Fruit fly (Drosophila melanogaster) whole organism, prepupa: ENCODE results near the gene Prps.
A peak's percentile ranks its signal among the peaks of the same experiment; 100 is the strongest.

Experiments
- CG10631 ChIP-seq: fragments of 200-800 bp; sonication (Bioruptor generic); optimal IDR thresholded peaks from 2 replicates; lab custom pipeline; 2016; ENCODE audit warnings: missing biosample characterization, missing genetic modification characterization
- CG10669 ChIP-seq: fragments of 200-800 bp; sonication (Bioruptor generic); optimal IDR thresholded peaks from 3 replicates; lab custom pipeline; 2018; ENCODE audit warnings: missing biosample characterization, mild to moderate bottlenecking, missing genetic modification characterization, moderate library complexity
- CG11294 ChIP-seq: fragments of 200-800 bp; sonication (Bioruptor generic); IDR thresholded peaks from 2 replicates; pipeline ENCODE4 v1.3.6; 2022; ENCODE audit warnings: missing biosample characterization, missing genetic modification characterization
- CG11762 ChIP-seq: fragments of 200-800 bp; sonication (Bioruptor generic); optimal IDR thresholded peaks from 3 replicates; lab custom pipeline; 2016; ENCODE audit warnings: missing biosample characterization, missing genetic modification characterization; ENCODE audit not compliant: insufficient read depth
- CG11902 ChIP-seq: fragments of 200-800 bp; sonication (Bioruptor generic); optimal IDR thresholded peaks from 3 replicates; lab custom pipeline; 2016; ENCODE audit warnings: missing biosample characterization, missing genetic modification characterization
- CG15336 ChIP-seq: fragments of 200-800 bp; sonication (Bioruptor generic); IDR thresholded peaks from 2 replicates; pipeline ENCODE4 v1.3.6; 2022; ENCODE audit warnings: missing biosample characterization, missing genetic modification characterization
- CG1621 ChIP-seq: fragments of 200-800 bp; sonication (Bioruptor generic); optimal IDR thresholded peaks from 3 replicates; lab custom pipeline; 2018; ENCODE audit warnings: missing biosample characterization, mild to moderate bottlenecking, missing genetic modification characterization
- CG16779 ChIP-seq: fragments of 200-800 bp; sonication (Bioruptor generic); optimal IDR thresholded peaks from 3 replicates; lab custom pipeline; 2017; ENCODE audit warnings: missing biosample characterization, mild to moderate bottlenecking, missing genetic modification characterization
- CG32006 ChIP-seq: fragments of 200-800 bp; sonication (Bioruptor generic); optimal IDR thresholded peaks from 3 replicates; lab custom pipeline; 2017; ENCODE audit warnings: missing biosample characterization, mild to moderate bottlenecking, missing genetic modification characterization
- CG3919 ChIP-seq: fragments of 200-800 bp; sonication (Bioruptor generic); optimal IDR thresholded peaks from 3 replicates; lab custom pipeline; 2016; ENCODE audit warnings: missing biosample characterization, missing genetic modification characterization
- CG4318 ChIP-seq: fragments of 200-800 bp; sonication (Bioruptor generic); optimal IDR thresholded peaks from 3 replicates; lab custom pipeline; 2017; ENCODE audit warnings: missing biosample characterization, mild to moderate bottlenecking, missing genetic modification characterization
- CG6276 ChIP-seq: fragments of 200-800 bp; sonication (Bioruptor generic); optimal IDR thresholded peaks from 2 replicates; lab custom pipeline; 2017; ENCODE audit warnings: missing biosample characterization, mild to moderate bottlenecking, missing genetic modification characterization
- CG6792 ChIP-seq: fragments of 200-800 bp; sonication (Bioruptor generic); optimal IDR thresholded peaks from 3 replicates; lab custom pipeline; 2016; ENCODE audit warnings: missing biosample characterization, missing genetic modification characterization
- CG6808 ChIP-seq: fragments of 200-800 bp; sonication (Bioruptor generic); optimal IDR thresholded peaks from 3 replicates; lab custom pipeline; 2017; ENCODE audit warnings: missing biosample characterization, missing genetic modification characterization, mild to moderate bottlenecking, moderate library complexity, missing genetic modification reagents
- CG6854 ChIP-seq: fragments of 200-800 bp; sonication (Bioruptor generic); optimal IDR thresholded peaks from 2 replicates; lab custom pipeline; 2017; ENCODE audit warnings: missing biosample characterization, mild to moderate bottlenecking, missing genetic modification characterization
- CG7368 ChIP-seq: fragments of 200-800 bp; sonication (Bioruptor generic); optimal IDR thresholded peaks from 3 replicates; lab custom pipeline; 2016; ENCODE audit warnings: missing biosample characterization, missing genetic modification characterization
- CG8119 ChIP-seq: fragments of 200-800 bp; sonication (Bioruptor generic); IDR thresholded peaks from 3 replicates; pipeline ENCODE4 v1.3.6; 2022; ENCODE audit warnings: missing biosample characterization, missing genetic modification characterization
- CG8632 ChIP-seq: fragments of 200-800 bp; sonication (Bioruptor generic); optimal IDR thresholded peaks from 3 replicates; lab custom pipeline; 2016; ENCODE audit warnings: missing biosample characterization, missing genetic modification characterization
- CG9139 ChIP-seq: fragments of 200-800 bp; sonication (Bioruptor generic); optimal IDR thresholded peaks from 3 replicates; lab custom pipeline; 2017; ENCODE audit warnings: missing biosample characterization, mild to moderate bottlenecking, missing genetic modification characterization
- Eip75B ChIP-seq: fragments of 200-800 bp; sonication (Bioruptor generic); optimal IDR thresholded peaks from 3 replicates; lab custom pipeline; 2016; ENCODE audit warnings: missing biosample characterization, missing genetic modification characterization
- Eip78C ChIP-seq: fragments of 200-800 bp; sonication (Bioruptor generic); peaks from one replicate; lab custom pipeline; 2016; ENCODE audit warnings: missing biosample characterization, missing genetic modification characterization
- Eip93F ChIP-seq: fragments of 200-800 bp; sonication (Bioruptor generic); optimal IDR thresholded peaks from 2 replicates; lab custom pipeline; 2016; ENCODE audit warnings: missing biosample characterization, mild to moderate bottlenecking, missing genetic modification characterization
- Ets21C ChIP-seq: fragments of 200-800 bp; sonication (Bioruptor generic); optimal IDR thresholded peaks from 3 replicates; lab custom pipeline; 2016; ENCODE audit warnings: missing biosample characterization, missing genetic modification characterization
- Ets96B ChIP-seq: fragments of 200-800 bp; optimal IDR thresholded peaks from 2 replicates; lab custom pipeline; 2019; ENCODE audit warnings: missing biosample characterization, mild to moderate bottlenecking, missing genetic modification characterization, moderate library complexity
- Gug ChIP-seq: fragments of 200-800 bp; sonication (Bioruptor generic); IDR thresholded peaks from 2 replicates; pipeline ENCODE4 v1.3.6; 2022; ENCODE audit warnings: missing biosample characterization, missing genetic modification characterization
- Hr4 ChIP-seq: fragments of 200-800 bp; sonication (Bioruptor generic); optimal IDR thresholded peaks from 3 replicates; lab custom pipeline; 2016; ENCODE audit warnings: missing biosample characterization, missing genetic modification characterization
- OdsH ChIP-seq: fragments of 200-800 bp; sonication (Bioruptor generic); optimal IDR thresholded peaks from 3 replicates; lab custom pipeline; 2016; ENCODE audit warnings: missing biosample characterization, missing genetic modification characterization
- Smox ChIP-seq: fragments of 200-800 bp; sonication (Bioruptor generic); optimal IDR thresholded peaks from 3 replicates; lab custom pipeline; 2016; ENCODE audit warnings: missing biosample characterization, missing genetic modification characterization
- Sox102F ChIP-seq: fragments of 200-800 bp; sonication (Bioruptor generic); optimal IDR thresholded peaks from 2 replicates; lab custom pipeline; 2016; ENCODE audit warnings: missing biosample characterization, mild to moderate bottlenecking, missing genetic modification characterization
- Sox14 ChIP-seq: fragments of 200-800 bp; sonication (Bioruptor generic); optimal IDR thresholded peaks from 3 replicates; lab custom pipeline; 2016; ENCODE audit warnings: missing biosample characterization, missing genetic modification characterization
- Sox15 ChIP-seq: fragments of 200-800 bp; sonication (Bioruptor generic); optimal IDR thresholded peaks from 3 replicates; lab custom pipeline; 2016; ENCODE audit warnings: missing biosample characterization, missing genetic modification characterization
- acj6 ChIP-seq: fragments of 200-800 bp; sonication (Bioruptor generic); optimal IDR thresholded peaks from 3 replicates; lab custom pipeline; 2016; ENCODE audit warnings: missing biosample characterization, missing genetic modification characterization
- cyc ChIP-seq: fragments of 200-800 bp; sonication (Bioruptor generic); optimal IDR thresholded peaks from 3 replicates; lab custom pipeline; 2016; ENCODE audit warnings: missing biosample characterization, missing genetic modification characterization
- dac ChIP-seq: fragments of 200-800 bp; sonication (Bioruptor generic); optimal IDR thresholded peaks from 2 replicates; lab custom pipeline; 2017; ENCODE audit warnings: missing biosample characterization, mild to moderate bottlenecking, missing genetic modification characterization
- esn ChIP-seq: fragments of 200-800 bp; sonication (Bioruptor generic); optimal IDR thresholded peaks from 2 replicates; lab custom pipeline; 2016; ENCODE audit warnings: missing biosample characterization, mild to moderate bottlenecking, missing genetic modification characterization, moderate library complexity
- fd59A ChIP-seq: fragments of 200-800 bp; sonication (Bioruptor generic); optimal IDR thresholded peaks from 2 replicates; lab custom pipeline; 2017; ENCODE audit warnings: missing biosample characterization, mild to moderate bottlenecking, missing genetic modification characterization, missing genetic modification reagents
- fd85E ChIP-seq: fragments of 200-800 bp; sonication (Bioruptor generic); optimal IDR thresholded peaks from 3 replicates; lab custom pipeline; 2016; ENCODE audit warnings: missing biosample characterization, missing genetic modification characterization
- fkh ChIP-seq: fragments of 200-800 bp; sonication (Bioruptor generic); optimal IDR thresholded peaks from 3 replicates; lab custom pipeline; 2017; ENCODE audit warnings: missing biosample characterization, mild to moderate bottlenecking, missing genetic modification characterization, moderate library complexity
- lz ChIP-seq: fragments of 200-800 bp; sonication (Bioruptor generic); optimal IDR thresholded peaks from 3 replicates; lab custom pipeline; 2016; ENCODE audit warnings: missing biosample characterization, missing genetic modification characterization
- net ChIP-seq: fragments of 200-800 bp; sonication (Bioruptor generic); optimal IDR thresholded peaks from 3 replicates; lab custom pipeline; 2016; ENCODE audit warnings: missing biosample characterization, missing genetic modification characterization
- pdm3 ChIP-seq: fragments of 200-800 bp; sonication (Bioruptor generic); optimal IDR thresholded peaks from 3 replicates; lab custom pipeline; 2016; ENCODE audit warnings: missing biosample characterization, missing genetic modification characterization
- salr ChIP-seq, 2 experiments: fragments of 200-800 bp; sonication (Bioruptor generic); optimal IDR thresholded peaks; 3 replicates each; lab custom pipeline; 2016 to 2018; ENCODE audit warnings: missing biosample characterization in 2 of 2, missing genetic modification characterization in 2 of 2, mild to moderate bottlenecking in 1 of 2
- spab ChIP-seq: fragments of 200-800 bp; sonication (Bioruptor generic); optimal IDR thresholded peaks from 2 replicates; lab custom pipeline; 2017; ENCODE audit warnings: missing biosample characterization, mild to moderate bottlenecking, missing genetic modification characterization, missing genetic modification reagents
- ss ChIP-seq, 2 experiments: fragments of 200-800 bp; sonication (Bioruptor generic); optimal IDR thresholded peaks; 2 replicates in 1 of 2; 3 replicates in 1 of 2; lab custom pipeline; 2017 to 2018; ENCODE audit warnings: mild to moderate bottlenecking in 2 of 2, missing biosample characterization in 2 of 2, missing genetic modification characterization in 2 of 2, moderate library complexity in 1 of 2
- svp ChIP-seq: fragments of 200-800 bp; sonication (Bioruptor generic); peaks from one replicate; lab custom pipeline; 2016; ENCODE audit warnings: missing biosample characterization, missing genetic modification characterization
- topi ChIP-seq: fragments of 200-800 bp; sonication (Bioruptor generic); optimal IDR thresholded peaks from 3 replicates; lab custom pipeline; 2016; ENCODE audit warnings: missing biosample characterization, missing genetic modification characterization
- vri ChIP-seq: fragments of 200-800 bp; sonication (Bioruptor generic); optimal IDR thresholded peaks from 3 replicates; lab custom pipeline; 2016; ENCODE audit warnings: missing biosample characterization, mild to moderate bottlenecking, missing genetic modification characterization

Gene Prps

DNA sequence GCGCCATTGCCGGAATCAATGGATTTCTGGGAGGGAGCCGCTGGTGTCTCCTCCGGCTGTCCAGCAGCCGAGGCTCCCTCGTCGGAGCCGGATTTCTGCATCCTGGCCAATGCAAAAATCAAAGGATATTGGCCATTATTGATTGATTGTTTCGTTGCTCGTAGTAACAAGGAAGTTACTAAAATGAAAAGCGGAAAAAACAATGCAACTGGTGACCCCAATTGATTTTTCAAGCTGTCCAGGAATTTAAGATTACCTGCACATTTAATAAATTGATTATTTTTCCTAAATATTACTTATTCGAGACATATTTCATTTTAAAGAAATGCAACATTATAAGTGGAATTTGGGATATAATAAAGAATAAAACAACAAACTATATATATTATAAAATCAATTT is 7.0 kb upstream of the Prps start, which contains the start of gene CG6761:
Gene CG6761, minus strand, starts transcription at position 101 of the 400 bp plus-strand sequence.
- TF ChIP-seq Eip93F (GFP tag; lab: Kevin White, UChicago) (no peak), CG4318 (GFP tag; lab: Kevin White, UChicago) (no peak), CG16779 (tag; lab: Kevin White, UChicago) (no peak), fd85E (GFP tag; lab: Kevin White, UChicago) (no peak), CG7368 (GFP tag; lab: Kevin White, UChicago) (no peak), Sox102F (GFP tag; lab: Kevin White, UChicago) (no peak), Gug (GFP tag; lab: Robert Waterston, UW) (no peak), cyc (GFP tag; lab: Kevin White, UChicago) (no peak), svp (GFP tag; lab: Kevin White, UChicago) (no peak), CG32006 (GFP tag; lab: Kevin White, UChicago) (no peak), spab (GFP tag; lab: Kevin White, UChicago) (no peak), lz (GFP tag; lab: Kevin White, UChicago) (no peak), CG11762 (GFP tag; lab: Kevin White, UChicago) (no peak), CG6792 (no peak), CG6808 (GFP tag; lab: Kevin White, UChicago) (no peak), CG10631 (GFP tag; lab: Kevin White, UChicago) (no peak), dac (GFP tag; lab: Kevin White, UChicago) (no peak), Sox14 (GFP tag; lab: Kevin White, UChicago) (no peak), CG10669 (GFP tag; lab: Kevin White, UChicago) (no peak)

DNA sequence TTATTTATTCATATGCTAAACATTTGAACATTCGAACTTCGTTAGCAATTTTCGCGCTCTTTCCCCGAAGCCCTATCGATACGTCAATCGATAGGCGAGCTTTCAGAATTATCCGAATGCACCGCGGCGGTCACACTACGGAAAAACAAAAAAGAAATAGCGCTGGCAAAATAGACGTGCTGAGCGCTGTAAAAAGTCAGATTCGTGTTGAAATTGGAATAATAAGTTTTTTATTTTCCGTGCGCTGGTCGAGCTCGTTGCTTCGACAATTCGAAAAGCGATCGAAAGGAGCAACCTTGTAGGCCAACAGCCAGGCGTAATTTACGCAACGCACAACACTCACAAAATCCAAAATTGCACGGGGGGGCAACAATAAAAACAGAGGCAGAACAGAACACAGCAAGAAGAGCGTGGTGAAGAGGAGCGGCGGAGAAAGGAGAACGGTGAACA is 1.7 kb upstream of the Prps start, which contains the start of gene Ubc4:
Gene Ubc4, plus strand, starts transcription at position 144 of the 450 bp plus-strand sequence.
- TF ChIP-seq vri (GFP tag; lab: Kevin White, UChicago) (no peak), cyc (GFP tag; lab: Kevin White, UChicago) (no peak), Gug (GFP tag; lab: Robert Waterston, UW) (no peak), CG11762 (GFP tag; lab: Kevin White, UChicago) (no peak), CG9139 (GFP tag; lab: Kevin White, UChicago) (no peak), CG11902 (no peak), CG3919 (no peak), Ets21C (GFP tag; lab: Kevin White, UChicago) (no peak), CG11294 (GFP tag; lab: Robert Waterston, UW) (no peak), Eip75B (GFP tag; lab: Kevin White, UChicago) (no peak), lz (GFP tag; lab: Kevin White, UChicago) (peak; percentile 2), spab (GFP tag; lab: Kevin White, UChicago) (no peak), svp (GFP tag; lab: Kevin White, UChicago) (peak; percentile 72), Eip78C (no peak), CG15336 (GFP tag; lab: Robert Waterston, UW) (peak; percentile 31; the same call in 1 of the 2 replicates), CG4318 (GFP tag; lab: Kevin White, UChicago) (no peak), CG10669 (GFP tag; lab: Kevin White, UChicago) (no peak), esn (GFP tag; lab: Kevin White, UChicago) (peak; percentile 52), Smox (GFP tag; lab: Kevin White, UChicago) (no peak), CG1621 (tag; lab: Kevin White, UChicago) (peak; percentile 49), CG32006 (GFP tag; lab: Kevin White, UChicago) (no peak), topi (GFP tag; lab: Kevin White, UChicago) (no peak), Eip93F (GFP tag; lab: Kevin White, UChicago) (no peak), salr (GFP tag; optimal IDR thresholded peaks at IDR 0.05; lab: Kevin White, UChicago) (no peak), dac (GFP tag; lab: Kevin White, UChicago) (no peak), Sox15 (no peak), fd59A (GFP tag; lab: Kevin White, UChicago) (no peak), CG8632 (GFP tag; lab: Kevin White, UChicago) (no peak), CG6792 (no peak), CG10631 (GFP tag; lab: Kevin White, UChicago) (no peak), CG6276 (no peak), CG16779 (tag; lab: Kevin White, UChicago) (no peak), fd85E (GFP tag; lab: Kevin White, UChicago) (no peak), Hr4 (GFP tag; lab: Kevin White, UChicago) (no peak), OdsH (GFP tag; lab: Kevin White, UChicago) (no peak), net (no peak), pdm3 (GFP tag; lab: Kevin White, UChicago) (no peak), Ets96B (tag; lab: Kevin White, UChicago) (peak; percentile 7), CG6854 (peak; percentile 39), acj6 (GFP tag; lab: Kevin White, UChicago) (no peak), ss (GFP tag; optimal IDR thresholded peaks at IDR 0.05; lab: Kevin White, UChicago) (no peak), CG8119 (GFP tag; lab: Robert Waterston, UW) (peak; percentile 36; the same call in 1 of the 3 replicates), fkh (GFP tag; lab: Kevin White, UChicago) (no peak)
